Fruit fly (Drosophila melanogaster): Measurements from ENCODE around the gene CG31522.

CG31522 gene

dm6 chr3R:4453213-4453956 is 9.3 kb downstream of the CG31522 start (continued):
- TF ChIP-seq CG6683 (GFP tag; optimal IDR thresholded peaks at IDR 0.05) (peak; percentile 34), sima (GFP tag; optimal IDR thresholded peaks at IDR 0.05) (no peak), CG43689 (GFP tag; IDR thresholded peaks at IDR 0.05) (no peak), sc (optimal IDR thresholded peaks at IDR 0.05) (no peak), sc (GFP tag; optimal IDR thresholded peaks at IDR 0.05) (no peak), pzg (GFP tag; optimal IDR thresholded peaks at IDR 0.05) (peak; percentile 69), CG10431 (GFP tag; optimal IDR thresholded peaks at IDR 0.05) (peak; percentile 73), Poxn (GFP tag; IDR thresholded peaks at IDR 0.05) (no peak), Rx (GFP tag; IDR thresholded peaks at IDR 0.05) (no peak), CG7987 (GFP tag; optimal IDR thresholded peaks at IDR 0.05) (no peak), crc (GFP tag; optimal IDR thresholded peaks at IDR 0.05) (no peak), CG6175 (GFP tag; IDR thresholded peaks at IDR 0.05) (peak; percentile 97), jing (GFP tag; optimal IDR thresholded peaks at IDR 0.05) (no peak), Mes4 (GFP tag; optimal IDR thresholded peaks at IDR 0.05) (no peak), CG5953 (GFP tag; IDR thresholded peaks at IDR 0.05) (0 out of 2 replicates have a peak, but pooled peaks have one; percentile 26), Drgx (GFP tag; IDR thresholded peaks at IDR 0.05) (0 out of 2 replicates have a peak, but pooled peaks have one; percentile 21), CG14050 (GFP tag; IDR thresholded peaks at IDR 0.05) (no peak), CG2120 (GFP tag; optimal IDR thresholded peaks at IDR 0.05) (peak; percentile 7), CG2712 (tag; optimal IDR thresholded peaks at IDR 0.05) (peak; percentile 27), pfk (GFP tag; optimal IDR thresholded peaks at IDR 0.05) (peak; percentile 26), CG2875 (GFP tag; optimal IDR thresholded peaks at IDR 0.05) (no peak), CG34224 (GFP tag; IDR thresholded peaks at IDR 0.05; ENCODE audit: partially characterized antibody) (peak; percentile 68), pita (GFP tag; optimal IDR thresholded peaks at IDR 0.05) (no peak), chm (GFP tag; IDR thresholded peaks at IDR 0.05) (peak; percentile 52; the same call in 1 of the 2 replicates), ro (GFP tag; IDR thresholded peaks at IDR 0.05) (no peak), ac (GFP tag; optimal IDR thresholded peaks at IDR 0.05) (peak; percentile 78), chn (GFP tag; optimal IDR thresholded peaks at IDR 0.05) (peak; percentile 7), CG17328 (GFP tag; IDR thresholded peaks at IDR 0.05) (peak; percentile 50; the same call in 1 of the 2 replicates), CG8478 (optimal IDR thresholded peaks at IDR 0.05) (no peak), crp (GFP tag; optimal IDR thresholded peaks at IDR 0.05) (peak in 1 of 2 experiments; percentile 60), Ravus (GFP tag; IDR thresholded peaks at IDR 0.05) (no peak), sqz (GFP tag; optimal IDR thresholded peaks at IDR 0.05) (peak; percentile 55), CG16813 (GFP tag; IDR thresholded peaks at IDR 0.05; ENCODE audit: partially characterized antibody) (0 out of 3 replicates have a peak, but pooled peaks have one; percentile 10), h (optimal IDR thresholded peaks at IDR 0.05) (no peak), toy (GFP tag; IDR thresholded peaks at IDR 0.05) (no peak; the same call in 1 of the 2 replicates), Hr51 (GFP tag; optimal IDR thresholded peaks at IDR 0.05) (peak in 1 of 2 experiments; percentile 10), tap (tag; optimal IDR thresholded peaks at IDR 0.05) (no peak), gcm (GFP tag; optimal IDR thresholded peaks at IDR 0.05) (no peak), CG6791 (GFP tag; IDR thresholded peaks at IDR 0.05; ENCODE audit: partially characterized antibody) (peak; percentile 36; the same call in 1 of the 3 replicates), stc (GFP tag; IDR thresholded peaks at IDR 0.05) (peak; percentile 41; the same call in 1 of the 2 replicates), eve (GFP tag; optimal IDR thresholded peaks at IDR 0.05) (no peak), CG15269 (tag; optimal IDR thresholded peaks at IDR 0.05) (no peak), CG15601 (tag; optimal IDR thresholded peaks at IDR 0.05) (peak; percentile 38), CG13624 (GFP tag; optimal IDR thresholded peaks at IDR 0.05) (no peak), Vsx1 (GFP tag; optimal IDR thresholded peaks at IDR 0.05) (no peak), CG12659 (GFP tag; optimal IDR thresholded peaks at IDR 0.05) (peak; percentile 41), zen2 (GFP tag; IDR thresholded peaks at IDR 0.05; ENCODE audit: partially characterized antibody) (peak; percentile 50; the same call in 2 of the 3 replicates), sob (GFP tag; IDR thresholded peaks at IDR 0.05) (0 out of 2 replicates have a peak, but pooled peaks have one; percentile 19), CG32767 (GFP tag; IDR thresholded peaks at IDR 0.05) (peak; percentile 95)
